Fruit fly (Drosophila melanogaster): ENCODE measurements around the gene CG10591.

The CG10591 gene

DNA sequence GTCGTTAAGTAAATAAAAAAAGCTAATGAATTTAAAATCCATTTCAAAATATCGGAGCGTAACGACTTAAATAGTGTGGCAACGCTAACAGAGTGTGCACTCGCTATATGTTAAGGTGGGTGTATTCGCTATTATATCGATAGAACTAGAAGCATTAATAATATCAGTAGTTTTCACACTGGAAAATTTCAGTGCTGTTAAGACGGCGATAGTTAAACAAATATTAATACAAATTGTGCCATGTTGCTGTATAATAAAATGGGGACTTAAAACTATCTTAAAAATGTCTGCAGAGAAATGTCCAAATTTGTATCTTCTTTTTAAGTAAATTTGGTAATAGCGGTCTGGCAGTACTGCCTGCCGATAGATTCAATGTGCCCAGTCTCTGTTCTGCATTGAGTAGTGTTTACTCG lies 16.2 kb downstream of the CG10591 start (continued):
- TF ChIP-seq Awh (GFP tag; IDR thresholded peaks at IDR 0.05) (peak; percentile 83), peb (GFP tag; IDR thresholded peaks at IDR 0.05) (peak; percentile 56), CG10209 (GFP tag; optimal IDR thresholded peaks at IDR 0.05) (peak; percentile 81), hb (GFP tag; IDR thresholded peaks at IDR 0.05; ENCODE audit: partially characterized antibody) (peak; percentile 80), CG10147 (GFP tag; optimal IDR thresholded peaks at IDR 0.05) (no peak), seq (GFP tag; IDR thresholded peaks at IDR 0.05) (peak; percentile 67), H15 (GFP tag; IDR thresholded peaks at IDR 0.05) (peak; percentile 88), CG2120 (GFP tag; optimal IDR thresholded peaks at IDR 0.05) (peak; percentile 94), Kr (GFP tag; optimal IDR thresholded peaks at IDR 0.05) (no peak), NC2α (GFP tag; optimal IDR thresholded peaks at IDR 0.05) (peak; percentile 53), rib (GFP tag; IDR thresholded peaks at IDR 0.05) (peak; percentile 58), Tbp (GFP tag; optimal IDR thresholded peaks at IDR 0.05) (no peak), Trl (optimal IDR thresholded peaks at IDR 0.05) (peak in 1 of 2 experiments; percentile 12), Trl (GFP tag; optimal IDR thresholded peaks at IDR 0.05) (peak; percentile 82), CG5180 (GFP tag; optimal IDR thresholded peaks at IDR 0.05) (no peak), Sin3A (optimal IDR thresholded peaks at IDR 0.05) (peak; percentile 90), CG14441 (GFP tag; IDR thresholded peaks at IDR 0.05) (peak; percentile 97), shn (GFP tag; optimal IDR thresholded peaks at IDR 0.05) (peak; percentile 89), CG2116 (GFP tag; optimal IDR thresholded peaks at IDR 0.05) (peak; percentile 83), Dek (tag; optimal IDR thresholded peaks at IDR 0.05) (peak; percentile 85), row (GFP tag; IDR thresholded peaks at IDR 0.05) (peak; percentile 95), D (optimal IDR thresholded peaks at IDR 0.05) (no peak), D (GFP tag; optimal IDR thresholded peaks at IDR 0.05) (peak; percentile 27), Scr (GFP tag; IDR thresholded peaks at IDR 0.05; ENCODE audit: partially characterized antibody) (peak; percentile 90), CG3847 (GFP tag; IDR thresholded peaks at IDR 0.05) (peak; percentile 95), CG11085 (GFP tag; IDR thresholded peaks at IDR 0.05) (peak; percentile 91), kni (GFP tag; optimal IDR thresholded peaks at IDR 0.05) (peak; percentile 16), CG10654 (GFP tag; optimal IDR thresholded peaks at IDR 0.05) (peak; percentile 87), pb (GFP tag; optimal IDR thresholded peaks at IDR 0.05) (peak; percentile 52), Hey (tag; optimal IDR thresholded peaks at IDR 0.05) (no peak), CG6175 (GFP tag; IDR thresholded peaks at IDR 0.05) (peak; percentile 82), Nf-YA (GFP tag; IDR thresholded peaks at IDR 0.05) (peak; percentile 60; the same call in 1 of the 2 replicates), CG12744 (GFP tag; optimal IDR thresholded peaks at IDR 0.05) (peak; percentile 50), Gug (GFP tag; IDR thresholded peaks at IDR 0.05) (peak; percentile 91), CG7928 (GFP tag; optimal IDR thresholded peaks at IDR 0.05) (peak; percentile 52), Ets97D (GFP tag; optimal IDR thresholded peaks at IDR 0.05) (peak; percentile 93), Deaf1 (tag; optimal IDR thresholded peaks at IDR 0.05) (no peak), Opbp (GFP tag; IDR thresholded peaks at IDR 0.05; ENCODE audit: partially characterized antibody) (peak; percentile 74), maf-S (GFP tag; optimal IDR thresholded peaks at IDR 0.05) (peak; percentile 79), mld (GFP tag; IDR thresholded peaks at IDR 0.05; ENCODE audit: partially characterized antibody) (no peak), CG4854 (GFP tag; optimal IDR thresholded peaks at IDR 0.05) (no peak), Six4 (GFP tag; optimal IDR thresholded peaks at IDR 0.05) (peak; percentile 72), gfzf (GFP tag; optimal IDR thresholded peaks at IDR 0.05) (peak; percentile 74), CG3163 (GFP tag; optimal IDR thresholded peaks at IDR 0.05) (peak; percentile 49), twi (tag; optimal IDR thresholded peaks at IDR 0.05) (no peak), nerfin-2 (GFP tag; IDR thresholded peaks at IDR 0.05; ENCODE audit: partially characterized antibody) (peak; percentile 62; the same call in 1 of the 2 replicates), CG5953 (GFP tag; IDR thresholded peaks at IDR 0.05) (peak; percentile 85), CHES-1-like (GFP tag; optimal IDR thresholded peaks at IDR 0.05) (peak; percentile 91), ewg (GFP tag; optimal IDR thresholded peaks at IDR 0.05) (no peak), CG6765 (GFP tag; optimal IDR thresholded peaks at IDR 0.05) (no peak), insv (GFP tag; optimal IDR thresholded peaks at IDR 0.05) (peak in 1 of 2 experiments; percentile 43), CG30431 (GFP tag; optimal IDR thresholded peaks at IDR 0.05) (peak; percentile 81)
